Worm (Caenorhabditis elegans) whole organism, late embryonic: ENCODE results near the gene srz-16.

Experiments used
- ama-1 ChIP-seq: fragments of 150-350 bp; optimal IDR thresholded peaks from 2 replicates; lab custom pipeline; 2014
- ceh-22 ChIP-seq: sonication (generic microtip); optimal IDR thresholded peaks from 2 replicates; lab custom pipeline; 2017; ENCODE audit warnings: missing biosample characterization, missing genetic modification characterization
- ceh-30 ChIP-seq: fragments of 150-350 bp; optimal IDR thresholded peaks from 2 replicates; lab custom pipeline; 2014; ENCODE audit warnings: missing biosample characterization, missing genetic modification characterization
- hlh-13 ChIP-seq: fragments of 200-800 bp; sonication (Bioruptor generic); optimal IDR thresholded peaks from 2 replicates; lab custom pipeline; 2018; ENCODE audit warnings: mild to moderate bottlenecking, missing genetic modification characterization, missing compliant biosample characterization
- odd-2 ChIP-seq: sonication (generic microtip); optimal IDR thresholded peaks from 2 replicates; lab custom pipeline; 2017; ENCODE audit warnings: antibody characterized with exemption, mild to moderate bottlenecking, missing genetic modification characterization, missing compliant biosample characterization
- pha-4 ChIP-seq: fragments of 150-350 bp; optimal IDR thresholded peaks from 2 replicates; lab custom pipeline; 2018; ENCODE audit warnings: missing biosample characterization, missing genetic modification reagents, missing genetic modification characterization
- pqm-1 ChIP-seq: sonication (generic microtip); optimal IDR thresholded peaks from 2 replicates; lab custom pipeline; 2016; ENCODE audit warnings: missing genetic modification characterization, missing compliant biosample characterization
- pros-1 ChIP-seq: fragments of 150-350 bp; optimal IDR thresholded peaks from 2 replicates; lab custom pipeline; 2014; ENCODE audit warnings: missing biosample characterization, missing genetic modification reagents, missing genetic modification characterization
- ref-2 ChIP-seq: sonication (generic microtip); optimal IDR thresholded peaks from 2 replicates; lab custom pipeline; 2016; ENCODE audit warnings: missing genetic modification characterization, missing compliant biosample characterization
- sox-4 ChIP-seq: sonication (generic microtip); optimal IDR thresholded peaks from 2 replicates; lab custom pipeline; 2017; ENCODE audit warnings: mild to moderate bottlenecking, missing genetic modification characterization, inconsistent platforms, missing compliant biosample characterization
- tbx-2 ChIP-seq: sonication (generic microtip); optimal IDR thresholded peaks from 2 replicates; lab custom pipeline; 2016; ENCODE audit warnings: missing genetic modification characterization, missing compliant biosample characterization
- tbx-7 ChIP-seq: sonication (generic microtip); optimal IDR thresholded peaks from 2 replicates; lab custom pipeline; 2016; ENCODE audit warnings: missing genotype, missing genetic modification characterization, missing compliant biosample characterization
- unc-86 ChIP-seq: sonication (generic microtip); optimal IDR thresholded peaks from 2 replicates; lab custom pipeline; 2016; ENCODE audit warnings: missing genetic modification characterization, missing compliant biosample characterization

ce11 chrV:20198954-20199353 is 12.5 kb upstream of the srz-16 start, which contains the start of gene fog-2:
- TF ChIP-seq unc-86 (tag; lab: Kevin White, UChicago) (no peak), ama-1 (lab: Kevin White, UChicago) (no peak), sox-4 (tag; lab: Kevin White, UChicago) (no peak), pros-1 (tag; lab: Kevin White, UChicago) (no peak), tbx-2 (tag; lab: Kevin White, UChicago) (no peak), odd-2 (tag; lab: Kevin White, UChicago) (no peak), tbx-7 (tag; lab: Kevin White, UChicago) (no peak), ceh-30 (no peak), hlh-13 (no peak), pqm-1 (tag; lab: Kevin White, UChicago) (no peak), pha-4 (tag; lab: Kevin White, UChicago) (no peak), ref-2 (tag; lab: Kevin White, UChicago) (no peak), ceh-22 (no peak)
